Worm (Caenorhabditis elegans) whole organism, midembryonic: ENCODE data around the gene fum-1.

ENCODE experiments used
- cog-1 ChIP-seq: sonication (generic microtip); optimal IDR thresholded peaks from 2 replicates; lab custom pipeline; 2016; ENCODE audit warnings: missing genetic modification characterization, missing compliant biosample characterization
- klf-2 ChIP-seq: fragments of 200-800 bp; sonication (Bioruptor generic); conservative IDR thresholded peaks from 2 replicates; pipeline ENCODE4 v1.3.6; 2022; ENCODE audit warnings: missing genetic modification reagents, missing genetic modification characterization, missing compliant biosample characterization

DNA sequence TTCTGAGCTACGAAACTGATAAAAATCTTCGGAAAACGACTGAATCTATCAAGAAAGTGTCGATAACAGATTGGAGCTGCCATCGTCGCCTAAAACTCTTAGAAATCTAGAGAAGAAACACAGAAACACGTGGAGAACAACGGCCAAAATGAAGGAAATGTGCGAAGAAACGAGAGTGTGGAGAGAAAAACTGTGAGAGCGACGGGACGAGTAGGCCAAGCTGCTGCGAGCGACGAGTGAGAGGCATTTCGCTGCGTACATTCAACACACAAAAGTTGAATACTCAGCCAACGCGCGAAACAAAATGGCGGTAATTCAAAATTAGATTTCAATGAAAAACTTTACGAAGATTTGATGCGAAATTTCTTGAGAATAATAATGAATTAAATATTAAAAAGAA is 32.9 kb downstream of the fum-1 start:
- TF ChIP-seq klf-2 (GFP tag; lab: Robert Waterston, UW) (no peak), cog-1 (tag; lab: Kevin White, UChicago) (peak; percentile 63)
